Fruit fly (Drosophila melanogaster) S2 (cell line): Measurements from ENCODE around the gene Hsp67Ba.

Experiments used
- CG8478 ChIP-seq: fragments of >200 bp; optimal IDR thresholded peaks from 2 replicates; lab custom pipeline; 2018
- CTCF ChIP-seq, 2 experiments: fragments of >200 bp; optimal IDR thresholded peaks; 2 replicates each; lab custom pipeline; 2018

DNA sequence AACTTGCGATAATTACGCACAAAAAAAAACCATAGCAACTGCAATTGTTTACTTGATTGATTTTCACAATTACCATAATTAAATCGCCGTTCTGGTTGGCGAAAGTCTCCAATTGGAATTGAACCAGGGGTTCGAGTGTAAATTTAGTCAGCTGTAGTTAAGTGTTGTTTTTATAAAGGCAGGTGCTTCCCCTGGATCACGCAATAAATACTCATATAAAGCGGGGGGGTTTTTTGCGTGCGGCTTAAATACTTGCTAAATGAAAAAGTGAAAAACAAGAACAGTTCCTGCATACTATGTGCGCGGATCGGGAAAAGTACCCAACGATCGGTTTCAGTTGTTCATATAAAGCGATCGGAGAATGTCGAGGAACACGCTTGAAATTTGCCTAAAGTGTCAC, 35.4 kb downstream of the Hsp67Ba start:
- TF ChIP-seq CTCF (optimal IDR thresholded peaks at IDR 0.05; lab: Kevin White, UChicago) (no peak), CG8478 (lab: Kevin White, UChicago) (no peak)
